Worm (Caenorhabditis elegans) whole organism, late embryonic: ENCODE data around the gene Y71H2AM.20.

Experiments
- C08G9.2 ChIP-seq: sonication (generic microtip); optimal IDR thresholded peaks from 2 replicates; lab custom pipeline; 2016; ENCODE audit warnings: mild to moderate bottlenecking, missing genetic modification characterization, moderate library complexity, missing compliant biosample characterization
- F13H6.1 ChIP-seq: sonication (generic microtip); optimal IDR thresholded peaks from 2 replicates; lab custom pipeline; 2016; ENCODE audit warnings: missing genetic modification characterization, missing compliant biosample characterization
- K02D7.2 ChIP-seq: sonication (generic microtip); optimal IDR thresholded peaks from 2 replicates; lab custom pipeline; 2017; ENCODE audit warnings: mild to moderate bottlenecking, missing genetic modification characterization, missing compliant biosample characterization
- K09A11.1 ChIP-seq: sonication (generic microtip); optimal IDR thresholded peaks from 2 replicates; lab custom pipeline; 2017; ENCODE audit warnings: antibody characterized with exemption, mild to moderate bottlenecking, missing genetic modification characterization, missing compliant biosample characterization; ENCODE audit not compliant: insufficient read depth
- ama-1 ChIP-seq: fragments of 150-350 bp; optimal IDR thresholded peaks from 2 replicates; lab custom pipeline; 2014
- ceh-14 ChIP-seq: sonication (generic microtip); optimal IDR thresholded peaks from 2 replicates; lab custom pipeline; 2016; ENCODE audit warnings: missing genotype, missing genetic modification characterization, missing compliant biosample characterization
- ceh-2 ChIP-seq: sonication (generic microtip); optimal IDR thresholded peaks from 2 replicates; lab custom pipeline; 2016; ENCODE audit warnings: missing genotype, missing genetic modification characterization, missing compliant biosample characterization
- ceh-22 ChIP-seq: sonication (generic microtip); optimal IDR thresholded peaks from 2 replicates; lab custom pipeline; 2017; ENCODE audit warnings: missing biosample characterization, missing genetic modification characterization
- ceh-24 ChIP-seq: sonication (generic microtip); optimal IDR thresholded peaks from 2 replicates; lab custom pipeline; 2016; ENCODE audit warnings: mild to moderate bottlenecking, missing genetic modification characterization, missing compliant biosample characterization
- ceh-34 ChIP-seq: sonication (generic microtip); optimal IDR thresholded peaks from 2 replicates; lab custom pipeline; 2016; ENCODE audit warnings: mild to moderate bottlenecking, missing genetic modification characterization, missing compliant biosample characterization
- ceh-45 ChIP-seq: fragments of 200-800 bp; sonication (Bioruptor generic); IDR thresholded peaks from 2 replicates; pipeline ENCODE4 v1.3.6; 2022; ENCODE audit warnings: missing genetic modification reagents, missing genetic modification characterization, missing compliant biosample characterization
- ceh-48 ChIP-seq: sonication (generic microtip); optimal IDR thresholded peaks from 2 replicates; lab custom pipeline; 2016; ENCODE audit warnings: missing genetic modification characterization, inconsistent platforms, missing compliant biosample characterization
- dve-1 ChIP-seq: sonication (generic microtip); optimal IDR thresholded peaks from 2 replicates; lab custom pipeline; 2017; ENCODE audit warnings: antibody characterized with exemption, mild to moderate bottlenecking, missing genetic modification characterization, missing compliant biosample characterization
- elt-4 ChIP-seq: sonication (generic microtip); optimal IDR thresholded peaks from 2 replicates; lab custom pipeline; 2016; ENCODE audit warnings: missing genetic modification characterization, missing compliant biosample characterization
- eyg-1 ChIP-seq: sonication (generic microtip); optimal IDR thresholded peaks from 2 replicates; lab custom pipeline; 2016; ENCODE audit warnings: missing genotype, missing genetic modification characterization, missing compliant biosample characterization
- fkh-10 ChIP-seq: fragments of 150-350 bp; optimal IDR thresholded peaks from 2 replicates; lab custom pipeline; 2014; ENCODE audit warnings: missing biosample characterization, missing genetic modification reagents, missing genetic modification characterization
- fkh-6 ChIP-seq: sonication (generic microtip); optimal IDR thresholded peaks from 2 replicates; lab custom pipeline; 2016; ENCODE audit warnings: missing genetic modification characterization, missing compliant biosample characterization
- hlh-30 ChIP-seq: sonication (generic microtip); optimal IDR thresholded peaks from 2 replicates; lab custom pipeline; 2017; ENCODE audit warnings: antibody characterized with exemption, missing genetic modification characterization, missing compliant biosample characterization; ENCODE audit not compliant: insufficient read depth
- hlh-6 ChIP-seq: sonication (generic microtip); optimal IDR thresholded peaks from 2 replicates; lab custom pipeline; 2016; ENCODE audit warnings: missing genotype, missing genetic modification characterization, missing compliant biosample characterization
- hlh-8 ChIP-seq: sonication (generic microtip); optimal IDR thresholded peaks from 2 replicates; lab custom pipeline; 2016; ENCODE audit warnings: missing genotype, missing genetic modification characterization, missing compliant biosample characterization
- madf-2 ChIP-seq: sonication (generic microtip); optimal IDR thresholded peaks from 2 replicates; lab custom pipeline; 2017; ENCODE audit warnings: missing genetic modification characterization, missing compliant biosample characterization
- mec-3 ChIP-seq: sonication (generic microtip); optimal IDR thresholded peaks from 2 replicates; lab custom pipeline; 2016; ENCODE audit warnings: borderline replicate concordance, missing genetic modification characterization, missing compliant biosample characterization
- nhr-11 ChIP-seq: fragments of 150-350 bp; optimal IDR thresholded peaks from 2 replicates; lab custom pipeline; 2014; ENCODE audit warnings: missing biosample characterization, missing genetic modification characterization
- nhr-232 ChIP-seq: sonication (generic microtip); optimal IDR thresholded peaks from 2 replicates; lab custom pipeline; 2016; ENCODE audit warnings: missing genetic modification characterization, missing compliant biosample characterization
- npax-4 ChIP-seq: sonication (generic microtip); optimal IDR thresholded peaks from 2 replicates; lab custom pipeline; 2016; ENCODE audit warnings: missing genetic modification characterization, missing compliant biosample characterization
- odd-2 ChIP-seq: sonication (generic microtip); optimal IDR thresholded peaks from 2 replicates; lab custom pipeline; 2017; ENCODE audit warnings: antibody characterized with exemption, mild to moderate bottlenecking, missing genetic modification characterization, missing compliant biosample characterization
- pat-9 ChIP-seq: fragments of 200-800 bp; sonication (Bioruptor generic); optimal IDR thresholded peaks from 2 replicates; lab custom pipeline; 2018; ENCODE audit warnings: mild to moderate bottlenecking, missing genetic modification characterization, moderate library complexity, missing compliant biosample characterization
- pax-1 ChIP-seq: fragments of 150-350 bp; optimal IDR thresholded peaks from 2 replicates; lab custom pipeline; 2014; ENCODE audit warnings: missing biosample characterization, missing genetic modification characterization
- pha-4 ChIP-seq: fragments of 150-350 bp; optimal IDR thresholded peaks from 2 replicates; lab custom pipeline; 2018; ENCODE audit warnings: missing biosample characterization, missing genetic modification reagents, missing genetic modification characterization
- pqm-1 ChIP-seq: sonication (generic microtip); optimal IDR thresholded peaks from 2 replicates; lab custom pipeline; 2016; ENCODE audit warnings: missing genetic modification characterization, missing compliant biosample characterization
- ref-2 ChIP-seq: sonication (generic microtip); optimal IDR thresholded peaks from 2 replicates; lab custom pipeline; 2016; ENCODE audit warnings: missing genetic modification characterization, missing compliant biosample characterization
- rnt-1 ChIP-seq: sonication (generic microtip); optimal IDR thresholded peaks from 2 replicates; lab custom pipeline; 2016; ENCODE audit warnings: missing genetic modification characterization, missing compliant biosample characterization
- sdc-2 ChIP-seq: sonication (generic microtip); optimal IDR thresholded peaks from 2 replicates; lab custom pipeline; 2016; ENCODE audit warnings: missing genotype, missing genetic modification characterization, missing compliant biosample characterization
- sox-2 ChIP-seq: fragments of 200-800 bp; sonication (Bioruptor generic); IDR thresholded peaks from 2 replicates; pipeline ENCODE4 v1.3.6; 2022; ENCODE audit warnings: missing genetic modification reagents, missing genetic modification characterization, missing compliant biosample characterization
- sox-4 ChIP-seq: sonication (generic microtip); optimal IDR thresholded peaks from 2 replicates; lab custom pipeline; 2017; ENCODE audit warnings: mild to moderate bottlenecking, missing genetic modification characterization, inconsistent platforms, missing compliant biosample characterization
- tbx-7 ChIP-seq: sonication (generic microtip); optimal IDR thresholded peaks from 2 replicates; lab custom pipeline; 2016; ENCODE audit warnings: missing genotype, missing genetic modification characterization, missing compliant biosample characterization
- ttx-3 ChIP-seq: sonication (generic microtip); optimal IDR thresholded peaks from 2 replicates; lab custom pipeline; 2016; ENCODE audit warnings: missing genetic modification reagents, missing genetic modification characterization, missing compliant biosample characterization
- unc-3 ChIP-seq, 2 experiments: fragments of 200-800 bp in 1 of 2; sonication (Bioruptor generic) in 1 of 2; sonication (generic microtip) in 1 of 2; conservative IDR thresholded peaks in 1 of 2; optimal IDR thresholded peaks in 1 of 2; 2 replicates each; pipeline versions ENCODE4 v1.3.6 to Lab custom; 2016 to 2022; ENCODE audit warnings: missing compliant biosample characterization in 2 of 2, missing genetic modification characterization in 2 of 2, missing genetic modification reagents in 1 of 2
- unc-42 ChIP-seq: sonication (generic microtip); optimal IDR thresholded peaks from 2 replicates; lab custom pipeline; 2016; ENCODE audit warnings: missing genotype, missing genetic modification characterization, missing compliant biosample characterization
- unc-86 ChIP-seq: sonication (generic microtip); optimal IDR thresholded peaks from 2 replicates; lab custom pipeline; 2016; ENCODE audit warnings: missing genetic modification characterization, missing compliant biosample characterization
- zip-5 ChIP-seq: sonication (generic microtip); optimal IDR thresholded peaks from 2 replicates; lab custom pipeline; 2016; ENCODE audit warnings: missing genetic modification characterization, missing compliant biosample characterization
- ztf-16 ChIP-seq: sonication (generic microtip); optimal IDR thresholded peaks from 2 replicates; lab custom pipeline; 2017; ENCODE audit warnings: missing genetic modification characterization, missing compliant biosample characterization

Gene Y71H2AM.20

DNA sequence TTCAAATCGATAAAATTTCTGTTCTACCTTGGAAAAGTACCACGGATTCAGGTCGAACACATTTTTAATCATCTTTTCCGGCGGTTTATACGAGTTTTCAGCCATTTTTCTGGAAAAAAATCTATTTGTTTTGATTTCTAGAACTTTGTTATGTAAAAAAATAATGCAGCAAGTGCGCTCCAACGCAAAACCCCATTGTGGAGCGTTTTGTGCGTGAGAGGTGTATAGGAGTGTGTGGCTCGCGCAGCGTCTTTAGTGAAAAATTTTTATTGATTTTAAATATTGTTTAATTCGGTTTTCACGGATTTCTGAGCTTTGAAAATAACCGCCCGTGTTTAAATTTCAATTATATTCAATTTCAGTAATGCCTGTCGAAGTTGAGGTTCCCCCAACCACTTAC lies at the start of gene Y71H2AM.20 (continued):
- TF ChIP-seq ceh-22 (tag; lab: Kevin White, UChicago) (no peak), sdc-2 (no peak), sox-4 (tag; lab: Kevin White, UChicago) (no peak), ceh-24 (no peak), fkh-10 (GFP tag; lab: Kevin White, UChicago) (peak; percentile 76), ama-1 (lab: Kevin White, UChicago) (no peak), unc-86 (tag; lab: Kevin White, UChicago) (peak; percentile 77), ceh-2 (tag; lab: Kevin White, UChicago) (peak; percentile 51), C08G9.2 (tag; lab: Kevin White, UChicago) (peak; percentile 38), hlh-30 (tag; lab: Kevin White, UChicago) (peak; percentile 54), rnt-1 (tag; lab: Kevin White, UChicago) (peak; percentile 90), pha-4 (tag; lab: Kevin White, UChicago) (no peak), nhr-11 (tag; lab: Kevin White, UChicago) (no peak), ceh-14 (tag; lab: Kevin White, UChicago) (peak; percentile 81), odd-2 (no peak), pax-1 (tag; lab: Kevin White, UChicago) (peak; percentile 62)

DNA sequence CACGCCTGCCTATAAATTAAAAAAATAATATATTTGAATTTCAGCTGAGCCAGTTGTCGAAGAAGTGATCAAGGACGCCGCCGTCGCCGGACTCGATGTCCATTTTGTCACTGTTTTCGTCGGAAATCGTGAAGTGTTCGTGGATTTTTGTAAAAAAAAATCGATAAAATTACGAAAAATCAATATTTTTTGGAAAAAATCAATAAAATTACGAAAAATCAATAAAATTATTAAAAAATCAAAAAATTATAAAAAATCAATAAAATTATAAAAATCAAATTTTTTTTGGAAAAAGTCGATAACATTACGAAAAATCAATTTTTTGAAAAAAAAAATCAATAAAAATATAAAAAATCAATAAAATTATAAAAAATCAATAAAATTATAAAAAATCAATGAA lies 49.2 kb upstream of the Y71H2AM.20 start:
- no peak for TF ChIP-seq unc-3 (GFP tag; conservative IDR thresholded peaks at IDR 0.05; lab: Robert Waterston, UW)
- TF ChIP-seq unc-3 (tag; optimal IDR thresholded peaks at IDR 0.05; lab: Kevin White, UChicago): no peak
- TF ChIP-seq ceh-48 (tag; lab: Kevin White, UChicago): peak; percentile 20

DNA sequence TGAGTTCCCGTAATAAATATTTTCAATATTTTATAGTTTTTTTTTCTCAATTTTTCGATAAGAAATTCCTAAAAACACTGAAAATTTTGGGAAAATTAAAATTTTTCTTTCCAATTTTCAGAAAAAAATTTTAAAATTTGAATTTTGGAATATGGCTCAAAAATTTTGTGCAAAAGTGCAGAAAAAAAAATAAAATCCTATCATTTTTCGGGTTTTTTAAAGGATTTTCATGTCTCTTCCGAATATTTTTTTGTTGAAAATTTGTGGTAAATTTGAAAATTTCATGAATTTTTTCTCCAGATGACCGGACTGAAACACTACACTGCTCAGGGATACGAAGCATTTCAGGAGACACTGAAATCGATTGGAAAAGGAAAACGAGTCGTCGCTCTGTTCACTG lies 48.6 kb upstream of the Y71H2AM.20 start, which contains the start of gene txdc-17:
Gene txdc-17, plus strand, starts transcription at position 301 of the 400 bp plus-strand sequence.
- TF ChIP-seq madf-2 (tag; lab: Kevin White, UChicago): no peak
- TF ChIP-seq ceh-48 (tag; lab: Kevin White, UChicago): no peak
- no peak for TF ChIP-seq fkh-6 (tag; lab: Kevin White, UChicago)
- no peak for TF ChIP-seq pat-9 (tag; lab: Kevin White, UChicago)

DNA sequence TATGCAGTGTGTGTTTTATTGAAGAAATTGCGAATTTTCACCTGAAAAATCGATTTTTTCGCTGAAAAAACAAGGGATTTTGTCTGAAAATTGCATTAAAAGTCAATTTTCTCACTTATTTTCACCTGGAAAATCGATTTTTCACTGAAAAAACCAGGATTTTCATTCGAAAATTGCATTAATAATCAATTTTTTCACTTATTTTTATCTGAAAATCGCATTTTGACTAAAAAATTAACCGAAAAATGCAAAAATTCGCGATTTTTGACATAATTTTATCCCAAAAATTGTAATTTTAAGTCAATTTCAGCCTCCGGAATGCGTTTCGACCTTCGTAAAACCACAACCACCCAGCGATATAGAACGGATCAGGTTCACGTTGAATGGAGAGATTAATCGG lies 46.7 kb upstream of the Y71H2AM.20 start, which contains the start of gene Y71H2AM.29:
Gene Y71H2AM.29, plus strand, starts transcription at position 301 of the 400 bp plus-strand sequence.
- no peak for TF ChIP-seq K02D7.2
- TF ChIP-seq zip-5: no peak
- TF ChIP-seq ceh-22 (tag; lab: Kevin White, UChicago): no peak
- TF ChIP-seq ama-1 (lab: Kevin White, UChicago): no peak
- TF ChIP-seq dve-1: no peak
- TF ChIP-seq ttx-3 (tag; lab: Kevin White, UChicago): no peak
- no peak for TF ChIP-seq sox-2 (GFP tag; lab: Robert Waterston, UW)
- TF ChIP-seq pha-4 (tag; lab: Kevin White, UChicago): no peak
- no peak for TF ChIP-seq fkh-6 (tag; lab: Kevin White, UChicago)
- TF ChIP-seq ceh-34: no peak
- TF ChIP-seq ref-2 (tag; lab: Kevin White, UChicago): no peak
- TF ChIP-seq eyg-1 (tag; lab: Kevin White, UChicago): no peak
- no peak for TF ChIP-seq unc-42 (tag; lab: Kevin White, UChicago)
- no peak for TF ChIP-seq F13H6.1 (tag; lab: Kevin White, UChicago)
- TF ChIP-seq pqm-1: no peak

DNA sequence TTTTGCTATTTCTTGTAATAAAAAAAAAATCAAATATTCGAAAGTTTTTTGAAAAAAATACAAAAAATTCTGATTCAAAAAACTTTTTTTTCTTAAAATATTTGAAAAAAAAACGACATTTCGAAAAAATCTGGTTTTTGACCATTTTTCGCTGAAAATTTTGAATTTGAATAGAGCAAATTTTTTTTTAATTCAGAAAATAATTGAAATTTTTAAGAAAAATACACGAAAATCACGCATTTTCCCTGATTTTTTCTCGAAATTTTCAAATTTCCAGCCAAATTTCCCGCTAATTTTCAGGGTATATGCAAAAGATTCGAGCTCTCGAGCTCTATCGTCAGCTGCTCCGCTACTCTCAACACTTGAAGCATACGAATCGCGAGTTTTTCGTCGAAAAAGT lies 41.0 kb upstream of the Y71H2AM.20 start, which contains the start of gene Y71H2AM.1:
Gene Y71H2AM.1, plus strand, starts transcription at position 301 of the 400 bp plus-strand sequence.
- TF ChIP-seq ceh-45 (GFP tag; lab: Robert Waterston, UW) (no peak), mec-3 (tag; lab: Kevin White, UChicago) (no peak), sox-4 (tag; lab: Kevin White, UChicago) (no peak), ref-2 (tag; lab: Kevin White, UChicago) (no peak), hlh-6 (tag; lab: Kevin White, UChicago) (no peak), npax-4 (tag; lab: Kevin White, UChicago) (no peak), ztf-16 (tag; lab: Kevin White, UChicago) (no peak), nhr-232 (tag; lab: Kevin White, UChicago) (no peak), K09A11.1 (tag; lab: Kevin White, UChicago) (no peak), sdc-2 (no peak), elt-4 (tag; lab: Kevin White, UChicago) (no peak), tbx-7 (tag; lab: Kevin White, UChicago) (no peak), sox-2 (GFP tag; lab: Robert Waterston, UW) (no peak), hlh-8 (tag; lab: Kevin White, UChicago) (no peak), ceh-14 (tag; lab: Kevin White, UChicago) (no peak), ceh-34 (no peak)
